Fruit fly (Drosophila melanogaster) whole organism, wandering third instar larva: Measurements from ENCODE around the gene CG17562.

ENCODE experiments used
- Hnf4 ChIP-seq: fragments of 200-800 bp; sonication (Bioruptor generic); optimal IDR thresholded peaks from 2 replicates; lab custom pipeline; 2016; ENCODE audit warnings: missing biosample characterization, mild to moderate bottlenecking, missing genetic modification characterization
- Hr78 ChIP-seq: fragments of >200 bp; optimal IDR thresholded peaks from 2 replicates; lab custom pipeline; 2017; ENCODE audit warnings: missing biosample characterization, missing genetic modification characterization
- Hr83 ChIP-seq: fragments of 200-300 bp; sonication (Bioruptor generic); optimal IDR thresholded peaks from 2 replicates; lab custom pipeline; 2016; ENCODE audit warnings: missing biosample characterization, mild to moderate bottlenecking, missing genetic modification characterization, moderate library complexity; ENCODE audit not compliant: poor library complexity, severe bottlenecking
- Myc ChIP-seq: fragments of >200 bp; optimal IDR thresholded peaks from 2 replicates; lab custom pipeline; 2017
- lola ChIP-seq: fragments of >200 bp; optimal IDR thresholded peaks from 2 replicates; lab custom pipeline; 2017; ENCODE audit warnings: missing biosample characterization, missing genetic modification characterization
- pan ChIP-seq: fragments of >200 bp; optimal IDR thresholded peaks from 2 replicates; lab custom pipeline; 2017
- sage ChIP-seq: fragments of 200-800 bp; sonication (Bioruptor generic); optimal IDR thresholded peaks from 2 replicates; lab custom pipeline; 2016; ENCODE audit warnings: missing biosample characterization, mild to moderate bottlenecking, missing genetic modification characterization

dm6 chr3R:16640005-16640408 lies 24.9 kb downstream of the CG17562 start, which contains the start of gene nonA-l:
- TF ChIP-seq Hnf4 (GFP tag; lab: Kevin White, UChicago) (no peak), pan (lab: Kevin White, UChicago) (no peak), Hr78 (GFP tag; lab: Kevin White, UChicago) (no peak), sage (GFP tag; lab: Kevin White, UChicago) (no peak), Myc (lab: Kevin White, UChicago) (no peak), Hr83 (no peak), lola (no peak)
